Fruit fly (Drosophila melanogaster) whole organism: ENCODE measurements around the gene SkpE.

Experiments used
- CG8478 ChIP-seq: fragments of >200 bp; optimal IDR thresholded peaks from 2 replicates; lab custom pipeline; 2018; ENCODE audit warnings: inconsistent platforms
- Dll ChIP-seq: fragments of >200 bp; optimal IDR thresholded peaks from 2 replicates; lab custom pipeline; 2017
- EcR ChIP-seq, 2 experiments: fragments of >200 bp; optimal IDR thresholded peaks; 2 replicates each; lab custom pipeline; 2017; ENCODE audit warnings: missing biosample characterization in 2 of 2, missing genetic modification characterization in 2 of 2, missing genetic modification reagents in 2 of 2
- pan ChIP-seq: fragments of >200 bp; optimal IDR thresholded peaks from 2 replicates; lab custom pipeline; 2017
- psq ChIP-seq: fragments of >200 bp; optimal IDR thresholded peaks from 2 replicates; lab custom pipeline; 2017
- usp ChIP-seq: fragments of >200 bp; optimal IDR thresholded peaks from 2 replicates; lab custom pipeline; 2017; ENCODE audit warnings: missing biosample characterization, missing genetic modification characterization, mixed read lengths

Gene SkpE

DNA sequence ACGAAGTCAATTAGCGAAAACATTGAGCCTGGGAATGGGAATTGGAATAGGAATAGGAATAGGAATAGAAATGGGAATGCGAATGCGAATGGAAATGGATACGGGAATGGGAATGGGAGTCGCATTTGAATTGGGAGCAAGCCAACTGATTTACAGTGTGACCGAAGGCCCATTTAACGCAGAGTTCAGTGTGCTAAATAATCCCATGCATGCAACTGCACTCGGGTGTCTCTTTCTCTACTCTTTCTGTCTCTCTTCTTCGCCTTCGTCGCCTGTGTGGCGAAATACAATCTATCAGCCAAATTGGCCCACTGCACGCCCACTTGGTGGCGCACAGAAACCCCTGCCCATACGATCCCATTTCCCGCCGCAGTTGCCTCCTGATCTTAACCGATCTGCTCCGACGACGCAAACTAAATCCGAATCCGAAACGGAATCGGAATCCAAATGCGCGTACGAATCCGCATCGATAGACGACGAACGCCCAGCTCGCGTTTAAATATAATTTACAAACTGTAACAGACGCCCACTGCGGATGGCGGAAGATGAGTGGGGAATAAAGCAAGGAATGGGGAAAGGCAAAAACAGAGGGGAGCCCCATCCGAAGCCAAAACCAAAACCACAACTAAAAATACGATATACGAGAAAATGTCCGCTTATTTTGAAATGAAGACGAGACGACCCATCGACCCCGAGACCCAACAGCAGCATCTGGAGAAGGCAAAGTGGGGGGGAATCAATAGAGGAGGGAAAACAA is 20.3 kb upstream of the SkpE start:
- TF ChIP-seq EcR (GFP tag; optimal IDR thresholded peaks at IDR 0.05; lab: Kevin White, UChicago) (no peak), usp (GFP tag; lab: Kevin White, UChicago) (no peak), psq (lab: Kevin White, UChicago) (no peak)

dm6 chrX:19842397-19843261 is 18.7 kb upstream of the SkpE start:
- TF ChIP-seq CG8478 (lab: Kevin White, UChicago) (no peak), psq (lab: Kevin White, UChicago) (no peak), Dll (lab: Kevin White, UChicago) (no peak)

DNA sequence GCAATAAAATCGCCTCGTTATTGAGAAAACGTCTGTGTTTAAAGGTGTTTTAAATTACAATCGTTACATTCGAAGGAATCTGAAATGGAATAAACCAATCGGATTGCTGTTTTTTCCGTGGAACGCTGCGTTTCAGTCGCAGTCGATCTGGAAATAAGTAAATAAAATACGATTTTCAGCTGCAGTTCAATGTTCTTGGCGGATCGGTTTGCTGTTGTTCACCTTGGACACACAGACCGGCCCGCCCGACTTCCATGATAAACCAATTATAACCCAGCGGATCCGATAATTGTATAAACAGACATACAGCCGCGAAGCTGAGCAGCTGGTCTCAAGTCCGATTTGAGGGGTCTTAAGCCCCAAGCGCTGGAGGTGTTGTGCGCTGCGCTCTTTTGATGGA is 16.5 kb upstream of the SkpE start:
- no peak for TF ChIP-seq EcR (GFP tag; optimal IDR thresholded peaks at IDR 0.05; lab: Kevin White, UChicago)
- no peak for TF ChIP-seq Dll (lab: Kevin White, UChicago)
- TF ChIP-seq psq (lab: Kevin White, UChicago): no peak
- no peak for TF ChIP-seq usp (GFP tag; lab: Kevin White, UChicago)
- no peak for TF ChIP-seq CG8478 (lab: Kevin White, UChicago)
- no peak for TF ChIP-seq pan (lab: Kevin White, UChicago)

DNA sequence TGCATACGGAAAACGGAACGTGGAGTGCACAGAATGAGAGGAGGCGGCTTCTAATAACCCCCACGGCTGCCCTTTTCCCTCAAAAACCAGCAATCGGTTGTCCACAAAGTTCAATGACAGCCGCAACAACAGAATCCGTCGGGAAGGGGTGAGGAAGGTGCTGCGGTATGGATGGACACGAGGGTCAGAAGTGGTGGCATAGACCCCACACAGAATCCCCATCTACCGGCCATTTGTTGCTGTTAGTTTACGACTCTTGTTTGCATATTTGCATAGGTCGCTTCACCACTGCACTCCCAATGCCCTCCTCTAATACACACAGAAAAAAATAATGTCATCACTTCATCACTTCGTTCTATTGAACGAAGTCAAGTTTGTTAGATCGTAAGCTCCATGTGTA is 15.2 kb upstream of the SkpE start:
- TF ChIP-seq Dll (lab: Kevin White, UChicago): no peak
- no peak for TF ChIP-seq usp (GFP tag; lab: Kevin White, UChicago)
- TF ChIP-seq CG8478 (lab: Kevin White, UChicago): no peak
- no peak for TF ChIP-seq pan (lab: Kevin White, UChicago)
- no peak for TF ChIP-seq EcR (GFP tag; optimal IDR thresholded peaks at IDR 0.05; lab: Kevin White, UChicago)
- TF ChIP-seq psq (lab: Kevin White, UChicago): no peak

dm6 chrX:19827762-19828161 is 3.9 kb upstream of the SkpE start:
- TF ChIP-seq Dll (lab: Kevin White, UChicago) (no peak), pan (lab: Kevin White, UChicago) (no peak), CG8478 (lab: Kevin White, UChicago) (no peak), usp (GFP tag; lab: Kevin White, UChicago) (no peak), EcR (GFP tag; optimal IDR thresholded peaks at IDR 0.05; lab: Kevin White, UChicago) (no peak), psq (lab: Kevin White, UChicago) (no peak)

DNA sequence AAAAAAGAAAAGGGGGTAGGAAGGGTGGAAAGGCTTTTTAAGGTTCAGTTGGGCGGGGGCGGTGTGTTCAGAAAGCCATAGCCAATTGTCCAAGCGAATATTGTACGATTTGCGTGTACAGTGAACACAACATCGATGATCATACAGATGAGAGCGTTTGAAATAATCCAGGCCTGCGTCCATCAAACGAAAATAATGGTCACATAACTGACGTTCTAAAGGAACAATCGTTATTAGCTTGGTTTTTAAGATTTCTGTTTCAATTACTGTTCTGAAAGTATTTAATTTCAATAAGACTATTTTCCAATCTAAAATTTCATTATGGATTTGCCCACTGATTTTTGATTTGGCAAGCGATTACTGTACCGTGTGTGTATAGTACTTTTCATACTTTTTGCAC is 1.3 kb upstream of the SkpE start:
- TF ChIP-seq EcR (GFP tag; optimal IDR thresholded peaks at IDR 0.05; lab: Kevin White, UChicago) (no peak), Dll (lab: Kevin White, UChicago) (no peak), CG8478 (lab: Kevin White, UChicago) (no peak), psq (lab: Kevin White, UChicago) (no peak), usp (GFP tag; lab: Kevin White, UChicago) (no peak), pan (lab: Kevin White, UChicago) (no peak)

dm6 chrX:19818617-19819016 is 5.3 kb downstream of the SkpE start:
- TF ChIP-seq psq (lab: Kevin White, UChicago) (no peak), CG8478 (lab: Kevin White, UChicago) (no peak), Dll (lab: Kevin White, UChicago) (no peak), usp (GFP tag; lab: Kevin White, UChicago) (no peak), pan (lab: Kevin White, UChicago) (no peak), EcR (GFP tag; optimal IDR thresholded peaks at IDR 0.05; lab: Kevin White, UChicago) (no peak)

DNA sequence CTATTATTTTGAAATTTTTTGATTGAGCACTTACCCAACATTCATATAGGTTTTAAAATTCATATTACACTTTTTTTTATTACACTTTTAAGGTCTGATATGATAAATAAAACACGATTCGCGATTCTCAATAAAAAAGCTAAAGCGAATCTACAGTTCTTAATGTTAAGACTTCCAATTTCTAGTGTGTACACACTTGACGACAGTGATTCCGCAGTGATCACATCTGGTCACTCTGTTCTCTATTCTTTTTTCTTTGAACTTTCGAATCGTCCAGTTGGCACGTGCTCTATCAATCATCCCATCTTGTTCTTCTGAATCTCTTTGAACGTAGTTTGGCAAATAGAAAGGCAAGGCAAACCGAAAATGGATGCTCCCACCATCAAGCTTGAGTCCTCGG is 8.1 kb downstream of the SkpE start, which contains the start of gene SkpC:
Gene SkpC (plus strand): TSS at position 301 of the 400 bp plus-strand sequence.
- TF ChIP-seq pan (lab: Kevin White, UChicago) (no peak), Dll (lab: Kevin White, UChicago) (no peak), EcR (GFP tag; optimal IDR thresholded peaks at IDR 0.05; lab: Kevin White, UChicago) (no peak), CG8478 (lab: Kevin White, UChicago) (no peak), psq (lab: Kevin White, UChicago) (no peak), usp (GFP tag; lab: Kevin White, UChicago) (no peak)

dm6 chrX:19812429-19812828 is 11.5 kb downstream of the SkpE start, which contains the start of gene SkpD:
Gene SkpD, plus strand, starts transcription at chrX:19812729.
- TF ChIP-seq CG8478 (lab: Kevin White, UChicago): no peak
- TF ChIP-seq usp (GFP tag; lab: Kevin White, UChicago): no peak
- no peak for TF ChIP-seq psq (lab: Kevin White, UChicago)

DNA sequence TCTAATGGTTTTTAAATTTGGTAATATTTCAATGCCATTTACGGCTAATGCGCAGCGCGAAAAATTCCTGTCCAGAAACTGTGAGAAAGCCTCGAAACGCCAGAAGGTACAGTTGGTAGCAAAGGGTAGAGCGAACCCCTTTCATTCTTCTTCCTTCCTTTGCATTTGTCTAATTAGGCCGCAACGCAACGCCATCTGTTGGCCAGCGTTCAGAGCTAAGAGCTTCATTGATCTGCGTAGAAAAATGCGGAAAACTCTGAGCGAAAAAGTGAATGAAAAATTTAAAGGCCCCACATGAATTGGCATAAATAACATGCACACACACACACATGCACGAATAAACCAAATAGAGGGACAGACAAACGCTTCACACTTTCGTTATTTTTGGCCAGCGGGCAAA is 12.8 kb downstream of the SkpE start:
- TF ChIP-seq EcR (GFP tag; optimal IDR thresholded peaks at IDR 0.05; lab: Kevin White, UChicago): no peak

DNA sequence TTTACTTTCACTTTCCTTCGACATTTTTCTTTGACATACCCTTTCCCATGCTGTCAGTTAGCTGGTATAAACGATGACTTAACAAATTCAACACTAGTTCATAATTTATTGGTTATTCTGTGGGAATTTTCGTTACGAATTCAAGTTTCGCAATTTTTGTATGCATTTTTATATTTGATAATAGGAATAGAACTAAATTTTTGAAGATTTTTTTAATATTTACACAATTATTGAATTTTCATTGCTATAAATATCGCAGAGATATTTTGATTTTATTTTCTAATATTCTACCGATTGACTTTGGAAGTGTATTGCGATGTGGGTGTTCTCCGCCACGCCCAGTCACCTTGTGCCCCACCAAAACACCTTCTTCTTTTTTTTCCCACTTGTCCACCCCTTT is 17.7 kb downstream of the SkpE start:
- no peak for TF ChIP-seq usp (GFP tag; lab: Kevin White, UChicago)
- no peak for TF ChIP-seq CG8478 (lab: Kevin White, UChicago)
- no peak for TF ChIP-seq Dll (lab: Kevin White, UChicago)

dm6 chrX:19795808-19796207 is 28.1 kb downstream of the SkpE start:
- TF ChIP-seq pan (lab: Kevin White, UChicago) (no peak), Dll (lab: Kevin White, UChicago) (no peak), CG8478 (lab: Kevin White, UChicago) (no peak), psq (lab: Kevin White, UChicago) (no peak), usp (GFP tag; lab: Kevin White, UChicago) (no peak), EcR (GFP tag; optimal IDR thresholded peaks at IDR 0.05; lab: Kevin White, UChicago) (no peak)
